Fruit fly (Drosophila melanogaster) whole organism, embryonic: ENCODE results near the gene CG10311.

Source experiments
- Bdp1 ChIP-seq: fragments of 200-800 bp; sonication (Bioruptor generic); optimal IDR thresholded peaks from 3 replicates; lab custom pipeline; 2016; ENCODE audit warnings: missing biosample characterization, missing genetic modification characterization
- BtbVII ChIP-seq: fragments of 200-800 bp; sonication (Bioruptor generic); optimal IDR thresholded peaks from 3 replicates; lab custom pipeline; 2017; ENCODE audit warnings: missing biosample characterization, mild to moderate bottlenecking, missing genetic modification characterization
- CG1024 ChIP-seq: fragments of 200-800 bp; sonication (Bioruptor generic); IDR thresholded peaks from 2 replicates; pipeline ENCODE4 v1.3.6; 2022; ENCODE audit warnings: missing biosample characterization, missing genetic modification characterization
- CG10321 ChIP-seq: fragments of 200-800 bp; sonication (Bioruptor generic); IDR thresholded peaks from 2 replicates; pipeline ENCODE4 v1.3.6; 2022; ENCODE audit warnings: missing biosample characterization, missing genetic modification characterization
- CG11085 ChIP-seq: fragments of 200-800 bp; sonication (Bioruptor generic); IDR thresholded peaks from 2 replicates; pipeline ENCODE4 v1.3.6; 2022; ENCODE audit warnings: missing biosample characterization, missing genetic modification characterization
- CG11247 ChIP-seq: fragments of 200-800 bp; sonication (Bioruptor generic); IDR thresholded peaks from 2 replicates; pipeline ENCODE4 v1.3.6; 2022; ENCODE audit warnings: missing biosample characterization, missing genetic modification characterization
- CG11695 ChIP-seq: fragments of 200-800 bp; sonication (Bioruptor generic); IDR thresholded peaks from 3 replicates; pipeline ENCODE4 v1.3.6; 2022; ENCODE audit warnings: missing biosample characterization, missing genetic modification characterization
- CG12391 ChIP-seq: fragments of 200-800 bp; sonication (Bioruptor generic); optimal IDR thresholded peaks from 3 replicates; lab custom pipeline; 2018; ENCODE audit warnings: missing biosample characterization, mild to moderate bottlenecking, missing genetic modification characterization, moderate library complexity
- CG15011 ChIP-seq: fragments of 200-800 bp; sonication (Bioruptor generic); optimal IDR thresholded peaks from 3 replicates; lab custom pipeline; 2018; ENCODE audit warnings: missing biosample characterization, mild to moderate bottlenecking, missing genetic modification characterization
- CG15479 ChIP-seq: fragments of 200-800 bp; sonication (Bioruptor generic); optimal IDR thresholded peaks from 3 replicates; lab custom pipeline; 2019; ENCODE audit warnings: missing biosample characterization, mild to moderate bottlenecking, missing genetic modification characterization, moderate library complexity
- CG1602 ChIP-seq: fragments of 200-800 bp; sonication (Bioruptor generic); optimal IDR thresholded peaks from 3 replicates; lab custom pipeline; 2016; ENCODE audit warnings: missing biosample characterization, missing genetic modification characterization
- CG1832 ChIP-seq: fragments of 200-800 bp; sonication (Bioruptor generic); optimal IDR thresholded peaks from 2 replicates; lab custom pipeline; 2017; ENCODE audit warnings: missing biosample characterization, mild to moderate bottlenecking, missing genetic modification characterization, inconsistent platforms
- CG18476 ChIP-seq: fragments of 200-800 bp; sonication (Bioruptor generic); optimal IDR thresholded peaks from 2 replicates; lab custom pipeline; 2016; ENCODE audit warnings: missing biosample characterization, mild to moderate bottlenecking, missing genetic modification characterization
- CG31365 ChIP-seq: fragments of 200-800 bp; sonication (Bioruptor generic); optimal IDR thresholded peaks from 2 replicates; lab custom pipeline; 2018; ENCODE audit warnings: missing biosample characterization, mild to moderate bottlenecking, missing genetic modification characterization
- CG3407 ChIP-seq: fragments of 200-800 bp; sonication (Bioruptor generic); optimal IDR thresholded peaks from 2 replicates; lab custom pipeline; 2018; ENCODE audit warnings: missing biosample characterization, mild to moderate bottlenecking, missing genetic modification characterization
- CG4617 ChIP-seq: fragments of 200-800 bp; sonication (Bioruptor generic); optimal IDR thresholded peaks from 3 replicates; lab custom pipeline; 2016; ENCODE audit warnings: missing biosample characterization, missing genetic modification characterization, borderline replicate concordance
- CG4820 ChIP-seq: fragments of 200-800 bp; sonication (Bioruptor generic); optimal IDR thresholded peaks from 3 replicates; lab custom pipeline; 2016; ENCODE audit warnings: missing biosample characterization, missing genetic modification characterization
- CG4854 ChIP-seq: fragments of 200-800 bp; sonication (Bioruptor generic); optimal IDR thresholded peaks from 2 replicates; lab custom pipeline; 2016; ENCODE audit warnings: missing biosample characterization, missing genetic modification characterization, inconsistent platforms
- CG5180 ChIP-seq: fragments of 200-800 bp; sonication (Bioruptor generic); optimal IDR thresholded peaks from 3 replicates; lab custom pipeline; 2017; ENCODE audit warnings: missing biosample characterization, missing genetic modification characterization, mild to moderate bottlenecking, moderate library complexity, missing genetic modification reagents
- CG6765 ChIP-seq: fragments of 200-800 bp; sonication (Bioruptor generic); optimal IDR thresholded peaks from 3 replicates; lab custom pipeline; 2017; ENCODE audit warnings: missing biosample characterization, mild to moderate bottlenecking, missing genetic modification characterization
- CG8281 ChIP-seq: fragments of 200-800 bp; sonication (Bioruptor generic); optimal IDR thresholded peaks from 2 replicates; lab custom pipeline; 2018; ENCODE audit warnings: missing biosample characterization, mild to moderate bottlenecking, missing genetic modification characterization, moderate library complexity
- CG9609 ChIP-seq: fragments of 200-800 bp; sonication (Bioruptor generic); optimal IDR thresholded peaks from 3 replicates; lab custom pipeline; 2016; ENCODE audit warnings: missing biosample characterization, missing genetic modification characterization
- Fer1 ChIP-seq: fragments of 200-800 bp; sonication (Bioruptor generic); optimal IDR thresholded peaks from 2 replicates; lab custom pipeline; 2017; ENCODE audit warnings: missing biosample characterization, mild to moderate bottlenecking, missing genetic modification characterization
- MTF-1 ChIP-seq: fragments of 200-800 bp; sonication (Bioruptor generic); optimal IDR thresholded peaks from 2 replicates; lab custom pipeline; 2018; ENCODE audit warnings: missing biosample characterization, mild to moderate bottlenecking, missing genetic modification characterization, borderline replicate concordance
- Med ChIP-seq: fragments of 200-800 bp; sonication (Bioruptor generic); peaks from one replicate; lab custom pipeline; 2016; ENCODE audit warnings: missing biosample characterization, missing genetic modification characterization, mild to moderate bottlenecking, inconsistent platforms, moderate library complexity
- Meics ChIP-seq: fragments of 200-800 bp; sonication (Bioruptor generic); optimal IDR thresholded peaks from 2 replicates; lab custom pipeline; 2017; ENCODE audit warnings: missing biosample characterization, mild to moderate bottlenecking, missing genetic modification characterization
- Myb ChIP-seq: fragments of 200-800 bp; sonication (Bioruptor generic); optimal IDR thresholded peaks from 2 replicates; lab custom pipeline; 2016; ENCODE audit warnings: missing biosample characterization, missing genetic modification characterization
- Pdp1 ChIP-seq, 2 experiments: fragments of 200-800 bp; sonication (Bioruptor generic); optimal IDR thresholded peaks; 3 replicates each; lab custom pipeline; 2016; ENCODE audit warnings: missing biosample characterization in 2 of 2, missing genetic modification characterization in 2 of 2, mild to moderate bottlenecking in 1 of 2, moderate library complexity in 1 of 2
- Sin3A ChIP-seq: fragments of >200 bp; optimal IDR thresholded peaks from 2 replicates; lab custom pipeline; 2018
- Usf ChIP-seq: fragments of 200-800 bp; sonication (Bioruptor generic); optimal IDR thresholded peaks from 2 replicates; lab custom pipeline; 2017; ENCODE audit warnings: missing genotype, missing biosample characterization, missing genetic modification characterization
- YL-1 ChIP-seq: fragments of 200-800 bp; sonication (Bioruptor generic); optimal IDR thresholded peaks from 3 replicates; lab custom pipeline; 2017; ENCODE audit warnings: missing biosample characterization, mild to moderate bottlenecking, missing genetic modification characterization
- ash1 ChIP-seq: fragments of 200-800 bp; sonication (Bioruptor generic); optimal IDR thresholded peaks from 2 replicates; lab custom pipeline; 2018; ENCODE audit warnings: missing biosample characterization, mild to moderate bottlenecking, missing genetic modification characterization
- ato ChIP-seq: fragments of 200-800 bp; sonication (Bioruptor generic); IDR thresholded peaks from 2 replicates; pipeline ENCODE4 v1.3.6; 2022; ENCODE audit warnings: missing biosample characterization, missing genetic modification characterization; ENCODE audit not compliant: partially characterized antibody
- bbx ChIP-seq: fragments of 200-800 bp; sonication (Bioruptor generic); IDR thresholded peaks from 2 replicates; pipeline ENCODE4 v1.3.6; 2022; ENCODE audit warnings: missing biosample characterization, missing genetic modification characterization; ENCODE audit not compliant: partially characterized antibody
- bowl ChIP-seq: fragments of 200-800 bp; sonication (Bioruptor generic); IDR thresholded peaks from 2 replicates; pipeline ENCODE4 v1.3.6; 2022; ENCODE audit warnings: missing biosample characterization, missing genetic modification characterization
- ci ChIP-seq: fragments of 200-800 bp; sonication (Bioruptor generic); IDR thresholded peaks from 3 replicates; pipeline ENCODE4 v1.3.6; 2022; ENCODE audit warnings: missing biosample characterization, missing genetic modification characterization
- crol ChIP-seq: fragments of 200-800 bp; sonication (Bioruptor generic); IDR thresholded peaks from 2 replicates; pipeline ENCODE4 v1.3.6; 2022; ENCODE audit warnings: missing biosample characterization, missing genetic modification characterization
- dysf ChIP-seq: fragments of 200-800 bp; sonication (Bioruptor generic); IDR thresholded peaks from 3 replicates; pipeline ENCODE4 v1.3.6; 2022; ENCODE audit warnings: missing biosample characterization, missing genetic modification characterization
- ems ChIP-seq: fragments of 200-800 bp; sonication (Bioruptor generic); optimal IDR thresholded peaks from 3 replicates; lab custom pipeline; 2016; ENCODE audit warnings: missing biosample characterization, missing genetic modification characterization
- h ChIP-seq: fragments of >200 bp; optimal IDR thresholded peaks from 2 replicates; lab custom pipeline; 2017
- jigr1 ChIP-seq: fragments of 200-800 bp; sonication (Bioruptor generic); IDR thresholded peaks from 3 replicates; pipeline ENCODE4 v1.3.6; 2022; ENCODE audit warnings: missing biosample characterization, missing genetic modification characterization
- maf-S ChIP-seq: fragments of 200-800 bp; sonication (Bioruptor generic); optimal IDR thresholded peaks from 2 replicates; lab custom pipeline; 2016; ENCODE audit warnings: missing biosample characterization, missing genetic modification characterization
- odd ChIP-seq: fragments of 200-800 bp; sonication (Bioruptor generic); optimal IDR thresholded peaks from 2 replicates; lab custom pipeline; 2017; ENCODE audit warnings: missing biosample characterization, mild to moderate bottlenecking, missing genetic modification characterization
- pum ChIP-seq: fragments of 200-800 bp; sonication (Bioruptor generic); optimal IDR thresholded peaks from 2 replicates; lab custom pipeline; 2016; ENCODE audit warnings: missing biosample characterization, missing genetic modification characterization
- sens-2 ChIP-seq: fragments of 200-800 bp; sonication (Bioruptor generic); IDR thresholded peaks from 2 replicates; pipeline ENCODE4 v1.3.6; 2022; ENCODE audit warnings: missing biosample characterization, missing genetic modification characterization
- slp2 ChIP-seq: fragments of 200-800 bp; sonication (Bioruptor generic); optimal IDR thresholded peaks from 2 replicates; lab custom pipeline; 2016; ENCODE audit warnings: missing biosample characterization, missing genetic modification characterization
- stwl ChIP-seq: fragments of 200-800 bp; sonication (Bioruptor generic); optimal IDR thresholded peaks from 3 replicates; lab custom pipeline; 2018; ENCODE audit warnings: missing biosample characterization, mild to moderate bottlenecking, missing genetic modification characterization, moderate library complexity
- tio ChIP-seq: fragments of 200-800 bp; sonication (Bioruptor generic); optimal IDR thresholded peaks from 2 replicates; lab custom pipeline; 2017; ENCODE audit warnings: missing biosample characterization, missing genetic modification characterization, inconsistent platforms
- trem ChIP-seq: fragments of 200-800 bp; optimal IDR thresholded peaks from 3 replicates; lab custom pipeline; 2019; ENCODE audit warnings: missing biosample characterization, mild to moderate bottlenecking, missing genetic modification characterization, moderate library complexity
- wek ChIP-seq: fragments of 200-800 bp; sonication (Bioruptor generic); optimal IDR thresholded peaks from 3 replicates; lab custom pipeline; 2018; ENCODE audit warnings: missing biosample characterization, mild to moderate bottlenecking, missing genetic modification characterization, moderate library complexity
- zf30C ChIP-seq: fragments of 200-800 bp; sonication (Bioruptor generic); optimal IDR thresholded peaks from 3 replicates; lab custom pipeline; 2018; ENCODE audit warnings: missing biosample characterization, mild to moderate bottlenecking, missing genetic modification characterization

The CG10311 gene

dm6 chr3R:16331809-16332343 is 24.9 kb downstream of the CG10311 start (continued):
- TF ChIP-seq crol (GFP tag; lab: Robert Waterston, UW) (peak; percentile 24; the same call in 1 of the 2 replicates), ci (GFP tag; lab: Robert Waterston, UW) (peak; percentile 80), CG1602 (peak; percentile 29), CG4820 (no peak), CG1832 (no peak), trem (no peak), CG9609 (GFP tag; lab: Kevin White, UChicago) (peak; percentile 27), Fer1 (GFP tag; lab: Kevin White, UChicago) (peak; percentile 30), CG12391 (tag; lab: Kevin White, UChicago) (peak; percentile 19), ems (GFP tag; lab: Kevin White, UChicago) (peak; percentile 62), BtbVII (GFP tag; lab: Kevin White, UChicago) (peak; percentile 41), jigr1 (GFP tag; lab: Robert Waterston, UW) (no peak), Med (GFP tag; lab: Kevin White, UChicago) (peak; percentile 96), ato (GFP tag; lab: Robert Waterston, UW) (no peak), stwl (tag; lab: Kevin White, UChicago) (no peak), CG18476 (GFP tag; lab: Kevin White, UChicago) (no peak), MTF-1 (GFP tag; lab: Kevin White, UChicago) (peak; percentile 52), zf30C (GFP tag; lab: Kevin White, UChicago) (no peak), wek (GFP tag; lab: Kevin White, UChicago) (peak; percentile 73), CG11695 (0 out of 3 replicates have a peak, but pooled peaks have one; percentile 61), CG4617 (peak; percentile 0), CG8281 (peak; percentile 39), Bdp1 (GFP tag; lab: Kevin White, UChicago) (peak; percentile 78), CG31365 (tag; lab: Kevin White, UChicago) (peak; percentile 51), bowl (GFP tag; lab: Robert Waterston, UW) (no peak), dysf (GFP tag; lab: Robert Waterston, UW) (peak; percentile 50; the same call in 2 of the 3 replicates), CG15479 (GFP tag; lab: Kevin White, UChicago) (no peak), YL-1 (GFP tag; lab: Kevin White, UChicago) (peak; percentile 65), pum (GFP tag; lab: Kevin White, UChicago) (peak; percentile 19), CG11247 (peak; percentile 58), bbx (GFP tag; lab: Robert Waterston, UW) (no peak), CG5180 (GFP tag; lab: Kevin White, UChicago) (peak; percentile 45), Meics (GFP tag; lab: Kevin White, UChicago) (peak; percentile 61), Usf (GFP tag; lab: Kevin White, UChicago) (peak; percentile 13), ash1 (GFP tag; lab: Kevin White, UChicago) (no peak), sens-2 (GFP tag; lab: Robert Waterston, UW) (peak; percentile 23; the same call in 1 of the 2 replicates), CG15011 (GFP tag; lab: Kevin White, UChicago) (peak; percentile 52), tio (peak; percentile 64), CG1024 (GFP tag; lab: Robert Waterston, UW) (no peak; the same call in 1 of the 2 replicates), Myb (peak; percentile 34), CG10321 (peak; percentile 21; the same call in 1 of the 2 replicates), h (no peak), Sin3A (lab: Kevin White, UChicago) (no peak), maf-S (GFP tag; lab: Kevin White, UChicago) (peak; percentile 26), CG11085 (no peak; the same call in 1 of the 2 replicates), slp2 (GFP tag; lab: Kevin White, UChicago) (peak; percentile 60), CG3407 (GFP tag; lab: Kevin White, UChicago) (peak; percentile 87), CG4854 (GFP tag; lab: Kevin White, UChicago) (peak; percentile 21), CG6765 (GFP tag; lab: Kevin White, UChicago) (peak; percentile 42), odd (GFP tag; lab: Kevin White, UChicago) (peak; percentile 77), Pdp1 (GFP tag; optimal IDR thresholded peaks at IDR 0.05; lab: Kevin White, UChicago) (peak; percentile 20 to 57)
